Worm (Caenorhabditis elegans): Measurements from ENCODE around the gene vha-1.

DNA sequence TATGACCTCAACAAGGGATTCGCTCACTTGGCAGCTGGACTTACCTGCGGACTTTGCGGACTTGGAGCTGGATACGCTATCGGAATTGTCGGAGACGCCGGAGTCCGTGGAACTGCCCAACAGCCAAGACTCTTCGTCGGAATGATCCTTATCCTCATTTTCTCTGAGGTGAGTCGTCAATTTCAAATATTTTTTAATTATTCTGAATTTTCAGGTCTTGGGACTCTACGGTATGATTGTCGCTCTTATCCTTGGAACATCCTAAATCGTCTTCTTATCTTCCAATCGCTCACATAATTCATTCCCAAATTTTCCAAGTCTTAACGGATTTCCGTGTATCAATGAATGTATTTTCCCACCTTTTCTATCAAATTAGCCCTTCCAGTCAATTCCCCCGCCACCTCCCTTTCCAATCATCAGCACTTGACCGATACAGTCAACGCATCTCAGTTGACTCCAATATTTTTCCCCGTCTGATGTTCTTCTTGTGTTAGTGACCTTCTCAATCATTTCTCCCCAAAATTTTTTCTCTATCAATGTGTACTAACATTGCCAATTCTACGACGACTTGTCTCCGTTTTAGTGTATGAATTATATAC, 1.5 kb downstream of the vha-1 start, which contains the start of gene R10E11.6:
- no peak for TF ChIP-seq nhr-12 (tag; optimal IDR thresholded peaks at IDR 0.05)
- no peak for TF ChIP-seq nhr-76 (tag; optimal IDR thresholded peaks at IDR 0.05)
- TF ChIP-seq ama-1 (optimal IDR thresholded peaks at IDR 0.05): no peak
- no peak for TF ChIP-seq snpc-4 (tag; optimal IDR thresholded peaks at IDR 0.05)
- no peak for TF ChIP-seq ceh-82 (tag; optimal IDR thresholded peaks at IDR 0.05)
- no peak for TF ChIP-seq nhr-11 (tag; optimal IDR thresholded peaks at IDR 0.05)
- TF ChIP-seq fkh-10 (GFP tag; optimal IDR thresholded peaks at IDR 0.05): no peak
